Worm (Caenorhabditis elegans) whole organism, mixed stage, embryonic: Measurements from ENCODE around the gene srh-287.

Experiments
- M03D4.4 ChIP-seq: sonication (generic microtip); optimal IDR thresholded peaks from 2 replicates; lab custom pipeline; 2017; ENCODE audit warnings: mild to moderate bottlenecking, missing genetic modification characterization, missing compliant biosample characterization
- bed-3 ChIP-seq: fragments of 200-800 bp; sonication (Bioruptor generic); optimal IDR thresholded peaks from 3 replicates; lab custom pipeline; 2018; ENCODE audit warnings: mild to moderate bottlenecking, missing genetic modification characterization, moderate library complexity, missing compliant biosample characterization
- elt-1 ChIP-seq: sonication (generic microtip); optimal IDR thresholded peaks from 2 replicates; lab custom pipeline; 2017; ENCODE audit warnings: missing genetic modification characterization, mild to moderate bottlenecking, missing compliant biosample characterization, antibody characterized with exemption, moderate library complexity, borderline replicate concordance; ENCODE audit not compliant: insufficient read depth
- elt-3 ChIP-seq: fragments of 150-350 bp; optimal IDR thresholded peaks from 2 replicates; lab custom pipeline; 2014; ENCODE audit warnings: missing biosample characterization, missing genetic modification characterization
- lin-13 ChIP-seq: fragments of 150-350 bp; optimal IDR thresholded peaks from 2 replicates; lab custom pipeline; 2014; ENCODE audit warnings: missing biosample characterization, missing genetic modification characterization
- lin-32 ChIP-seq: fragments of 200-800 bp; sonication (Bioruptor generic); optimal IDR thresholded peaks from 2 replicates; lab custom pipeline; 2018; ENCODE audit warnings: mild to moderate bottlenecking, missing genetic modification characterization, missing compliant biosample characterization
- lsy-2 ChIP-seq: fragments of 150-350 bp; optimal IDR thresholded peaks from 2 replicates; lab custom pipeline; 2014; ENCODE audit warnings: missing biosample characterization, missing genetic modification characterization
- nhr-12 ChIP-seq: fragments of 150-350 bp; optimal IDR thresholded peaks from 2 replicates; lab custom pipeline; 2014; ENCODE audit warnings: missing biosample characterization, missing genetic modification characterization
- nhr-28 ChIP-seq: fragments of 150-350 bp; optimal IDR thresholded peaks from 2 replicates; lab custom pipeline; 2014; ENCODE audit warnings: missing biosample characterization, missing genetic modification characterization
- pha-4 ChIP-seq: fragments of 150-350 bp; optimal IDR thresholded peaks from 2 replicates; lab custom pipeline; 2018; ENCODE audit warnings: missing biosample characterization, missing genetic modification reagents, missing genetic modification characterization
- unc-62 ChIP-seq: fragments of 150-350 bp; optimal IDR thresholded peaks from 2 replicates; lab custom pipeline; 2014; ENCODE audit warnings: missing biosample characterization, missing genetic modification reagents, missing genetic modification characterization

DNA sequence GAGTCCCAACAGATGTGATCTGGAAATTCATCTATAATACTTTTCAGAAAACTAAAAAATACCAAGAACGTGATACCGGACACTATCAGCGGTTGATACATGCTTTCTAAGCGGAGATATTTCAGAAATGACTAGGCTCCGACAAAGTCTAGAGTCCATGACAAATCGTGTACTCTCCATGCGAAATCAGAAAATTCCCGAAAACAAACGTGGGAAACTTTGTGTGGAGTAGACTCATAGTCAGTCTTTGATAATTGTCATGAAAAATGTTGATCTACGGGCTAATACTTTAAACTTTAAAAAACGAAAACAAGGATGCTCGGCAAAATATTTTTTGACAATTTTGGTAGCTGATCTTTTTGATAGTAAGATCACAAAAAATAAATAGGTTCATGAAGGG is 1.8 kb upstream of the srh-287 start, which contains the start of gene srx-18:
- TF ChIP-seq lin-13 (no peak), elt-1 (tag; lab: Kevin White, UChicago) (no peak), elt-3 (tag; lab: Kevin White, UChicago) (no peak), pha-4 (tag; lab: Kevin White, UChicago) (no peak), nhr-28 (no peak), unc-62 (GFP tag; lab: Kevin White, UChicago) (no peak), lin-32 (GFP tag; lab: Kevin White, UChicago) (no peak), lsy-2 (tag; lab: Kevin White, UChicago) (no peak), M03D4.4 (tag; lab: Kevin White, UChicago) (no peak), nhr-12 (tag; lab: Kevin White, UChicago) (no peak), bed-3 (GFP tag; lab: Kevin White, UChicago) (no peak)
